Fruit fly (Drosophila melanogaster): ENCODE results near the gene JhI-21.
A peak's percentile ranks its signal among the peaks of the same experiment; 100 is the strongest.

JhI-21 gene

dm6 chr2L:12004211-12004979, 51.4 kb downstream of the JhI-21 start:
- TF ChIP-seq CG1233 (GFP tag; optimal IDR thresholded peaks at IDR 0.05) (peak; percentile 75), ranshi (GFP tag; IDR thresholded peaks at IDR 0.05) (no peak), ewg (GFP tag; optimal IDR thresholded peaks at IDR 0.05) (peak; percentile 33), Hsf (GFP tag; optimal IDR thresholded peaks at IDR 0.05) (no peak), sc (optimal IDR thresholded peaks at IDR 0.05) (no peak), sc (GFP tag; optimal IDR thresholded peaks at IDR 0.05) (peak; percentile 85), Ravus (GFP tag; IDR thresholded peaks at IDR 0.05) (no peak), CG12391 (tag; optimal IDR thresholded peaks at IDR 0.05) (peak; percentile 65), CG7963 (GFP tag; IDR thresholded peaks at IDR 0.05; ENCODE audit: partially characterized antibody) (no peak), Bgb (GFP tag; IDR thresholded peaks at IDR 0.05; ENCODE audit: partially characterized antibody) (no peak), ttk (GFP tag; IDR thresholded peaks at IDR 0.05) (no peak), Ets97D (GFP tag; optimal IDR thresholded peaks at IDR 0.05) (peak; percentile 32), CG43689 (GFP tag; IDR thresholded peaks at IDR 0.05) (no peak), corto (GFP tag; optimal IDR thresholded peaks at IDR 0.05) (no peak), Doc3 (GFP tag; IDR thresholded peaks at IDR 0.05; ENCODE audit: partially characterized antibody) (no peak), CG7928 (GFP tag; optimal IDR thresholded peaks at IDR 0.05) (peak; percentile 38), lola (GFP tag; optimal IDR thresholded peaks at IDR 0.05) (peak in 1 of 3 experiments; percentile 73), wek (GFP tag; optimal IDR thresholded peaks at IDR 0.05) (peak; percentile 88), fd96Cb (tag; optimal IDR thresholded peaks at IDR 0.05) (peak; percentile 2), CG12942 (GFP tag; optimal IDR thresholded peaks at IDR 0.05) (peak; percentile 6), dmrt99B (tag; optimal IDR thresholded peaks at IDR 0.05) (peak; percentile 50), HLH3B (GFP tag; IDR thresholded peaks at IDR 0.05) (no peak), pho (GFP tag; optimal IDR thresholded peaks at IDR 0.05) (peak; percentile 28), exex (tag; optimal IDR thresholded peaks at IDR 0.05) (peak; percentile 79), CG34376 (GFP tag; optimal IDR thresholded peaks at IDR 0.05) (peak; percentile 49), CG8281 (tag; optimal IDR thresholded peaks at IDR 0.05) (peak; percentile 33), CG10654 (GFP tag; optimal IDR thresholded peaks at IDR 0.05) (peak; percentile 32), CG15696 (tag; optimal IDR thresholded peaks at IDR 0.05) (peak; percentile 77), chn (GFP tag; optimal IDR thresholded peaks at IDR 0.05) (peak; percentile 30), amos (GFP tag; IDR thresholded peaks at IDR 0.05; ENCODE audit: partially characterized antibody) (no peak), hbn (GFP tag; IDR thresholded peaks at IDR 0.05; ENCODE audit: partially characterized antibody) (no peak), dati (GFP tag; IDR thresholded peaks at IDR 0.05) (no peak), maf-S (GFP tag; optimal IDR thresholded peaks at IDR 0.05) (peak; percentile 25), CG13296 (GFP tag; optimal IDR thresholded peaks at IDR 0.05) (peak; percentile 67), CG11093 (GFP tag; IDR thresholded peaks at IDR 0.05) (no peak), ato (GFP tag; IDR thresholded peaks at IDR 0.05; ENCODE audit: partially characterized antibody) (no peak), Six4 (GFP tag; optimal IDR thresholded peaks at IDR 0.05) (peak; percentile 47), pzg (GFP tag; optimal IDR thresholded peaks at IDR 0.05) (no peak), CG7556 (GFP tag; optimal IDR thresholded peaks at IDR 0.05) (peak; percentile 73), CG17359 (tag; optimal IDR thresholded peaks at IDR 0.05) (peak; percentile 74), Vsx1 (GFP tag; optimal IDR thresholded peaks at IDR 0.05) (peak; percentile 88), CG14965 (GFP tag; optimal IDR thresholded peaks at IDR 0.05; ENCODE audit: borderline replicate concordance) (peak; percentile 9), unc-4 (GFP tag; IDR thresholded peaks at IDR 0.05; ENCODE audit: partially characterized antibody) (no peak), lab (GFP tag; optimal IDR thresholded peaks at IDR 0.05) (peak; percentile 81), CG3065 (GFP tag; optimal IDR thresholded peaks at IDR 0.05) (peak; percentile 85), CG6654 (GFP tag; optimal IDR thresholded peaks at IDR 0.05) (peak; percentile 26), grn (GFP tag; optimal IDR thresholded peaks at IDR 0.05) (peak; percentile 6), Abd-B (GFP tag; optimal IDR thresholded peaks at IDR 0.05) (no peak)
